Fruit fly (Drosophila melanogaster) Kc167 (cell line): ENCODE results near the gene CG9391.

Experiments used
- Myc ChIP-seq: fragments of >200 bp; optimal IDR thresholded peaks from 2 replicates; lab custom pipeline; 2017; ENCODE audit warnings: missing external identifiers
- Sin3A ChIP-seq: fragments of >200 bp; optimal IDR thresholded peaks from 2 replicates; lab custom pipeline; 2018; ENCODE audit warnings: missing external identifiers
- h ChIP-seq: fragments of >200 bp; optimal IDR thresholded peaks from 3 replicates; lab custom pipeline; 2018; ENCODE audit warnings: missing external identifiers
- psq ChIP-seq: fragments of >200 bp; optimal IDR thresholded peaks from 2 replicates; lab custom pipeline; 2017; ENCODE audit warnings: missing external identifiers
- ttk ChIP-seq: sonication (Bioruptor generic); optimal IDR thresholded peaks from 2 replicates; lab custom pipeline; 2017; ENCODE audit warnings: missing external identifiers

- TF ChIP-seq psq (no peak), Myc (lab: Kevin White, UChicago) (no peak), Sin3A (lab: Kevin White, UChicago) (no peak), h (no peak), ttk (lab: Kevin White, UChicago) (no peak)
Measured at dm6 chr3L:21298375-21298774, 30.2 kb upstream of the CG9391 start, which contains the start of gene CG43702.
